Worm (Caenorhabditis elegans): Measurements from ENCODE around the gene psd-1.
"Not testable (repeated sequence)": the region's sequence is repeated elsewhere in the genome, so short reads cannot be mapped to it uniquely, and the experiment has no call there.

Gene psd-1

ce11 chrIII:7246389-7246788 lies 28.8 kb downstream of the psd-1 start:
- TF ChIP-seq nhr-47 (tag; optimal IDR thresholded peaks at IDR 0.05), result peak; percentile 3
- no peak for TF ChIP-seq blmp-1 (tag; optimal IDR thresholded peaks at IDR 0.05)
- no peak for TF ChIP-seq zag-1 (tag; optimal IDR thresholded peaks at IDR 0.05)

ce11 chrIII:7242988-7243387 lies 32.2 kb downstream of the psd-1 start, which contains the start of gene osm-10:
osm-10 (plus strand) TSS chrIII:7243280.
- peak; percentile 58 for TF ChIP-seq fkh-8 (tag; optimal IDR thresholded peaks at IDR 0.05)
- TF ChIP-seq ceh-8 (GFP tag; optimal IDR thresholded peaks at IDR 0.05), result peak; percentile 77
- peak; percentile 34 for TF ChIP-seq nhr-47 (tag; optimal IDR thresholded peaks at IDR 0.05)
- peak; percentile 49 for TF ChIP-seq nhr-71 (tag; optimal IDR thresholded peaks at IDR 0.05)
- TF ChIP-seq ama-1 (optimal IDR thresholded peaks at IDR 0.05), result no peak

- TF ChIP-seq blmp-1 (tag; optimal IDR thresholded peaks at IDR 0.05), result no peak
- no peak for TF ChIP-seq tlp-1 (tag; optimal IDR thresholded peaks at IDR 0.05)
- TF ChIP-seq C16A3.4 (tag; optimal IDR thresholded peaks at IDR 0.05), result no peak
- no peak for TF ChIP-seq tbx-2 (tag; optimal IDR thresholded peaks at IDR 0.05)
- no peak for TF ChIP-seq vab-15 (tag; optimal IDR thresholded peaks at IDR 0.05)
- no peak for TF ChIP-seq mab-9 (GFP tag; IDR thresholded peaks at IDR 0.05)
- TF ChIP-seq snu-23 (GFP tag; optimal IDR thresholded peaks at IDR 0.05), result no peak
- TF ChIP-seq grh-1 (GFP tag; IDR thresholded peaks at IDR 0.05), result no peak
- TF ChIP-seq mep-1 (tag; optimal IDR thresholded peaks at IDR 0.05), result no peak
- no peak for TF ChIP-seq sup-37 (GFP tag; optimal IDR thresholded peaks at IDR 0.05)
Measured at ce11 chrIII:7241065-7241464, 34.1 kb downstream of the psd-1 start, which contains the start of gene ztf-31. ztf-31 (plus strand) TSS chrIII:7241365.

ce11 chrIII:7239416-7239815 lies 35.8 kb downstream of the psd-1 start:
- TF ChIP-seq dpl-1 (GFP tag; optimal IDR thresholded peaks at IDR 0.05) (no peak), tbx-2 (tag; optimal IDR thresholded peaks at IDR 0.05) (no peak), hlh-17 (GFP tag; optimal IDR thresholded peaks at IDR 0.05; ENCODE audit: borderline replicate concordance) (no peak), lin-15B (tag; optimal IDR thresholded peaks at IDR 0.05) (no peak), aly-2 (tag; optimal IDR thresholded peaks at IDR 0.05) (no peak), lin-14 (GFP tag; optimal IDR thresholded peaks at IDR 0.05) (no peak), mep-1 (tag; optimal IDR thresholded peaks at IDR 0.05) (no peak), Y116A8C.19 (tag; optimal IDR thresholded peaks at IDR 0.05; ENCODE audit: borderline replicate concordance) (no peak), lir-3 (tag; optimal IDR thresholded peaks at IDR 0.05; ENCODE audit: poor library complexity) (no peak), ceh-88 (GFP tag; IDR thresholded peaks at IDR 0.05) (no peak)

ce11 chrIII:7238727-7239126 lies 36.5 kb downstream of the psd-1 start, which contains the start of gene pars-1:
pars-1 (plus strand) TSS chrIII:7239027.
- no peak for TF ChIP-seq xbp-1 (tag; optimal IDR thresholded peaks at IDR 0.05)
- no peak for TF ChIP-seq nhr-20 (tag; optimal IDR thresholded peaks at IDR 0.05)
- no peak for TF ChIP-seq nhr-237 (tag; optimal IDR thresholded peaks at IDR 0.05)
- no peak for TF ChIP-seq ceh-63 (GFP tag; optimal IDR thresholded peaks at IDR 0.05)
- TF ChIP-seq nhr-76 (tag; optimal IDR thresholded peaks at IDR 0.05), result no peak
- no peak for TF ChIP-seq lin-14 (GFP tag; optimal IDR thresholded peaks at IDR 0.05)
- no peak for TF ChIP-seq tlp-1 (tag; optimal IDR thresholded peaks at IDR 0.05)

- TF ChIP-seq efl-1 (optimal IDR thresholded peaks at IDR 0.05), result peak in 1 of 2 experiments; percentile 24
- not testable (repeated sequence) for TF ChIP-seq efl-1 (GFP tag; optimal IDR thresholded peaks at IDR 0.05 in 1 of 2)
Measured at ce11 chrIII:7237877-7238276, 37.3 kb downstream of the psd-1 start.

- TF ChIP-seq hlh-4 (tag; optimal IDR thresholded peaks at IDR 0.05) (no peak), pqm-1 (tag; optimal IDR thresholded peaks at IDR 0.05) (no peak), dpl-1 (GFP tag; optimal IDR thresholded peaks at IDR 0.05) (peak; percentile 60 to 79 (median 79)), nhr-90 (tag; optimal IDR thresholded peaks at IDR 0.05; ENCODE audit: poor library complexity) (peak; percentile 78), nhr-76 (tag; optimal IDR thresholded peaks at IDR 0.05) (no peak), rnt-1 (tag; optimal IDR thresholded peaks at IDR 0.05) (peak; percentile 77), snpc-4 (tag; optimal IDR thresholded peaks at IDR 0.05) (peak; percentile 52), efl-1 (optimal IDR thresholded peaks at IDR 0.05) (peak; percentile 65 to 81), efl-1 (GFP tag; optimal IDR thresholded peaks at IDR 0.05 in 1 of 2) (peak; percentile 73 to 96), ceh-90 (tag; optimal IDR thresholded peaks at IDR 0.05) (no peak), tbx-2 (tag; optimal IDR thresholded peaks at IDR 0.05) (peak; percentile 69), grh-1 (GFP tag; IDR thresholded peaks at IDR 0.05) (no peak), Y116A8C.19 (tag; optimal IDR thresholded peaks at IDR 0.05; ENCODE audit: borderline replicate concordance) (no peak), alr-1 (tag; optimal IDR thresholded peaks at IDR 0.05; ENCODE audit: borderline replicate concordance) (no peak), ets-5 (GFP tag; IDR thresholded peaks at IDR 0.05) (no peak), lsy-2 (tag; optimal IDR thresholded peaks at IDR 0.05) (peak; percentile 87 to 90), C04F5.9 (tag; optimal IDR thresholded peaks at IDR 0.05) (peak; percentile 39)
Measured at ce11 chrIII:7234148-7234547, 41.0 kb downstream of the psd-1 start, which contains the start of gene ndus-8. ndus-8 (minus strand) TSS chrIII:7234202.

All from whole organism, L1 larva.